Worm (Caenorhabditis elegans) whole organism, young adult: Measurements from ENCODE around the gene pdf-2.
A peak's percentile ranks its signal among the peaks of the same experiment; 100 is the strongest.

Source experiments
- C06A6.2 ChIP-seq: fragments of 200-800 bp; sonication (Bioruptor generic); conservative IDR thresholded peaks from 2 replicates; pipeline ENCODE4 v1.3.6; 2022; ENCODE audit warnings: missing genetic modification characterization, missing compliant biosample characterization
- C17E4.6 ChIP-seq: fragments of 200-800 bp; sonication (Bioruptor generic); IDR thresholded peaks from 2 replicates; pipeline ENCODE4 v1.3.6; 2022; ENCODE audit warnings: missing genetic modification reagents, missing genetic modification characterization, missing compliant biosample characterization
- F10E7.11 ChIP-seq: sonication (generic microtip); optimal IDR thresholded peaks from 2 replicates; lab custom pipeline; 2017; ENCODE audit warnings: mild to moderate bottlenecking, missing genetic modification characterization, moderate library complexity, missing compliant biosample characterization
- F22D6.2 ChIP-seq: sonication (generic microtip); optimal IDR thresholded peaks from 2 replicates; lab custom pipeline; 2016; ENCODE audit warnings: mild to moderate bottlenecking, missing genetic modification characterization, missing compliant biosample characterization
- F33H1.4 ChIP-seq: fragments of 200-800 bp; sonication (Bioruptor generic); IDR thresholded peaks from 2 replicates; pipeline ENCODE4 v1.3.6; 2022; ENCODE audit warnings: missing genetic modification reagents, missing genetic modification characterization, missing compliant biosample characterization
- F49E8.2 ChIP-seq: sonication (generic microtip); optimal IDR thresholded peaks from 3 replicates; lab custom pipeline; 2017; ENCODE audit warnings: missing genetic modification characterization, mild to moderate bottlenecking, missing compliant biosample characterization, antibody characterized with exemption, moderate library complexity; ENCODE audit not compliant: insufficient read depth
- F55B11.4 ChIP-seq: sonication (generic microtip); optimal IDR thresholded peaks from 2 replicates; lab custom pipeline; 2016; ENCODE audit warnings: missing compliant biosample characterization, missing genetic modification characterization, borderline replicate concordance; ENCODE audit not compliant: insufficient read depth
- K12H6.12 ChIP-seq: fragments of 200-800 bp; sonication (Bioruptor generic); optimal IDR thresholded peaks from 2 replicates; lab custom pipeline; 2018; ENCODE audit warnings: mild to moderate bottlenecking, missing genetic modification characterization, missing compliant biosample characterization
- Y53G8AR.9 ChIP-seq: fragments of 200-800 bp; sonication (Bioruptor generic); conservative IDR thresholded peaks from 2 replicates; pipeline ENCODE4 v1.3.6; 2022; ENCODE audit warnings: missing genetic modification reagents, missing genetic modification characterization, missing compliant biosample characterization
- Y56A3A.18 ChIP-seq: fragments of 200-800 bp; sonication (Bioruptor generic); IDR thresholded peaks from 2 replicates; pipeline ENCODE4 v1.3.6; 2022; ENCODE audit warnings: missing genetic modification reagents, missing genetic modification characterization, missing compliant biosample characterization
- Y67H2A.10 ChIP-seq: fragments of 200-800 bp; sonication (Bioruptor generic); conservative IDR thresholded peaks from 2 replicates; pipeline ENCODE4 v1.3.6; 2022; ENCODE audit warnings: missing genetic modification reagents, missing genetic modification characterization, missing compliant biosample characterization
- Y95B8A.8 ChIP-seq: fragments of 200-800 bp; sonication (Bioruptor generic); IDR thresholded peaks from 2 replicates; pipeline ENCODE4 v1.3.6; 2022; ENCODE audit warnings: missing genetic modification reagents, missing genetic modification characterization, missing compliant biosample characterization
- ZK185.1 ChIP-seq: sonication (generic microtip); optimal IDR thresholded peaks from 2 replicates; lab custom pipeline; 2016; ENCODE audit warnings: mild to moderate bottlenecking, missing genetic modification characterization, missing compliant biosample characterization; ENCODE audit not compliant: poor library complexity, severe bottlenecking
- athp-1 ChIP-seq: sonication (generic microtip); optimal IDR thresholded peaks from 2 replicates; lab custom pipeline; 2017; ENCODE audit warnings: mild to moderate bottlenecking, missing genetic modification characterization, missing compliant biosample characterization
- ccch-3 ChIP-seq: fragments of 200-800 bp; sonication (Bioruptor generic); optimal IDR thresholded peaks from 2 replicates; lab custom pipeline; 2018; ENCODE audit warnings: mild to moderate bottlenecking, missing genetic modification characterization, missing compliant biosample characterization
- cebp-2 ChIP-seq: fragments of 200-800 bp; sonication (Bioruptor generic); IDR thresholded peaks from 2 replicates; pipeline ENCODE4 v1.3.6; 2022; ENCODE audit warnings: missing genetic modification characterization, missing compliant biosample characterization
- die-1 ChIP-seq: sonication (generic microtip); optimal IDR thresholded peaks from 2 replicates; lab custom pipeline; 2016; ENCODE audit warnings: missing genotype, mild to moderate bottlenecking, missing genetic modification characterization, missing compliant biosample characterization
- dox-1 ChIP-seq: fragments of 200-800 bp; sonication (Bioruptor generic); IDR thresholded peaks from 2 replicates; pipeline ENCODE4 v1.3.6; 2022; ENCODE audit warnings: missing genetic modification reagents, missing genetic modification characterization, missing compliant biosample characterization
- ets-4 ChIP-seq: fragments of 200-800 bp; sonication (Bioruptor generic); optimal IDR thresholded peaks from 2 replicates; lab custom pipeline; 2018; ENCODE audit warnings: mild to moderate bottlenecking, missing genetic modification characterization, missing compliant biosample characterization
- hmg-20 ChIP-seq: fragments of 200-800 bp; sonication (Bioruptor generic); IDR thresholded peaks from 2 replicates; pipeline ENCODE4 v1.3.6; 2022; ENCODE audit warnings: missing genetic modification reagents, missing genetic modification characterization, missing compliant biosample characterization
- lsl-1 ChIP-seq: fragments of 200-800 bp; sonication (Bioruptor generic); optimal IDR thresholded peaks from 2 replicates; lab custom pipeline; 2018; ENCODE audit warnings: mild to moderate bottlenecking, missing genetic modification characterization, moderate library complexity, missing compliant biosample characterization
- madf-10 ChIP-seq: sonication (generic microtip); optimal IDR thresholded peaks from 2 replicates; lab custom pipeline; 2016; ENCODE audit warnings: mild to moderate bottlenecking, missing genetic modification characterization, missing compliant biosample characterization
- madf-3 ChIP-seq: fragments of 200-800 bp; sonication (Bioruptor generic); IDR thresholded peaks from 2 replicates; pipeline ENCODE4 v1.3.6; 2022; ENCODE audit warnings: missing genetic modification reagents, missing genetic modification characterization, missing compliant biosample characterization
- mxl-1 ChIP-seq: sonication (generic microtip); optimal IDR thresholded peaks from 2 replicates; lab custom pipeline; 2016; ENCODE audit warnings: missing genetic modification characterization, missing compliant biosample characterization
- nfya-2 ChIP-seq: fragments of 200-800 bp; sonication (Bioruptor generic); IDR thresholded peaks from 2 replicates; pipeline ENCODE4 v1.3.6; 2022; ENCODE audit warnings: missing genetic modification reagents, missing genetic modification characterization, missing compliant biosample characterization
- nfyb-1 ChIP-seq: fragments of 200-800 bp; sonication (Bioruptor generic); IDR thresholded peaks from 2 replicates; pipeline ENCODE4 v1.3.6; 2022; ENCODE audit warnings: missing genetic modification reagents, missing genetic modification characterization, missing compliant biosample characterization
- nhr-27 ChIP-seq: fragments of 200-800 bp; sonication (Bioruptor generic); optimal IDR thresholded peaks from 2 replicates; lab custom pipeline; 2018; ENCODE audit warnings: mild to moderate bottlenecking, missing genetic modification characterization, moderate library complexity, missing compliant biosample characterization
- nhr-80 ChIP-seq: sonication (generic microtip); optimal IDR thresholded peaks from 2 replicates; lab custom pipeline; 2016; ENCODE audit warnings: missing genetic modification characterization, missing compliant biosample characterization
- rcor-1 ChIP-seq: fragments of 200-800 bp; sonication (Bioruptor generic); IDR thresholded peaks from 2 replicates; pipeline ENCODE4 v1.3.6; 2022; ENCODE audit warnings: missing genetic modification reagents, missing genetic modification characterization, missing compliant biosample characterization
- rec-8 ChIP-seq, 2 experiments: sonication (generic microtip); optimal IDR thresholded peaks; 2 replicates each; lab custom pipeline; 2016; ENCODE audit warnings: mild to moderate bottlenecking in 2 of 2, missing genetic modification characterization in 2 of 2, missing genetic modification reagents in 2 of 2, missing genotype in 2 of 2, missing biosample characterization in 1 of 2, missing compliant biosample characterization in 1 of 2, moderate library complexity in 1 of 2
- sea-2 ChIP-seq: fragments of 200-800 bp; sonication (Bioruptor generic); IDR thresholded peaks from 2 replicates; pipeline ENCODE4 v1.3.6; 2022; ENCODE audit warnings: missing genetic modification characterization, missing compliant biosample characterization
- snpc-1.3 ChIP-seq: sonication (generic microtip); optimal IDR thresholded peaks from 2 replicates; lab custom pipeline; 2017; ENCODE audit warnings: missing genetic modification characterization, mild to moderate bottlenecking, missing compliant biosample characterization, antibody characterized with exemption, moderate library complexity, missing genotype, missing genetic modification reagents; ENCODE audit not compliant: insufficient read depth
- snpc-3.4 ChIP-seq: sonication (generic microtip); optimal IDR thresholded peaks from 2 replicates; lab custom pipeline; 2017; ENCODE audit warnings: missing genetic modification characterization, mild to moderate bottlenecking, missing compliant biosample characterization, antibody characterized with exemption, moderate library complexity, missing genotype, missing genetic modification reagents
- tbp1 ChIP-seq: fragments of 200-800 bp; sonication (Bioruptor generic); optimal IDR thresholded peaks from 2 replicates; lab custom pipeline; 2018; ENCODE audit warnings: mild to moderate bottlenecking, missing genetic modification characterization, missing compliant biosample characterization
- tlf-1 ChIP-seq: fragments of 200-800 bp; sonication (Bioruptor generic); optimal IDR thresholded peaks from 2 replicates; lab custom pipeline; 2018; ENCODE audit warnings: mild to moderate bottlenecking, missing genetic modification characterization, missing compliant biosample characterization
- ztf-22 ChIP-seq: fragments of 200-800 bp; sonication (Bioruptor generic); optimal IDR thresholded peaks from 2 replicates; lab custom pipeline; 2018; ENCODE audit warnings: mild to moderate bottlenecking, missing genetic modification characterization, moderate library complexity, missing compliant biosample characterization

Gene pdf-2

DNA sequence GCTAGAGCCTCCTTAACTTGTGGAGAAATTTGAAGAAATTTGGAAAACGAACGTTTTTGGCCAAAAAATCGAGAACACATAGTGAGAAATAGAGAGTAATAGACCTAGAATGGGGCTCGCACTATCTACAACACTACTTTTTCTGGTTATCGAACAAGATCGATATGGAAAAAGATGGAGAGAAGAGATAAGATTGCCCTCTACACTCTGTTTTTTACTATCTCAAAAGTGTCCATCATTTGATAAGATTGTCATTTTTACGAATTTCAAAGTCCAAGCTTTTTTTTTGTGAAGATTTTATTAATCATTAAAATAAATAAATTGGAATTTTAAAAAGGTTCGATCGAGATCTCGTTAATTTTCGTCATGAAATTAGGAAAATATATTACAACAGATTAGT lies 40.6 kb downstream of the pdf-2 start, which contains the start of gene T24C12.3:
TSS of gene T24C12.3 (minus strand) at position 134 of the 400 bp plus-strand sequence.
- TF ChIP-seq nhr-80 (tag; lab: Kevin White, UChicago) = peak; percentile 79
- no peak for TF ChIP-seq F55B11.4 (tag; lab: Kevin White, UChicago)

DNA sequence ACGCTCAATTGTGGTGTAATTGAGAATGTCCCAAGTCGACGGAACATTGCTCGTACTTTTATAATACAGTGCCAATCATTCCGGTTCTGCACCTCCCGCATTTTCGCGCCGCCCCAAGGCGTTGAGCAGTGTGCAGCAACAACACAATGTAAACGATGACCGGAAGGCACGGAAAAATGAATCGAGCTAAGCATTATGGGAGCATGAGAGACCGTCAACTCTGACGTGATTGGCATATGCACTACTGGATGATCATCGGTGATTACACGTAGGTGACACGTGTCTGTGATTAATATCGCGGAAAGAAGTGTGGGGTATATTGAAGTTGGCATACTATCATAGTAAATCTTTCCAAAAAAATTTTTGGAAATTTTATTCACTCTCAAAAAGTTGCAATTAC lies 41.8 kb downstream of the pdf-2 start, which contains the start of gene T24C12.4:
TSS of gene T24C12.4 (minus strand) at position 101 of the 400 bp plus-strand sequence.
- TF ChIP-seq nfyb-1 (GFP tag; lab: Robert Waterston, UW) (no peak), F49E8.2 (tag; lab: Kevin White, UChicago) (no peak), snpc-1.3 (tag; lab: Kevin White, UChicago) (no peak), ZK185.1 (tag; lab: Kevin White, UChicago) (no peak), ztf-22 (GFP tag; lab: Kevin White, UChicago) (no peak), Y56A3A.18 (GFP tag; lab: Robert Waterston, UW) (no peak), F55B11.4 (tag; lab: Kevin White, UChicago) (no peak), rcor-1 (GFP tag; lab: Robert Waterston, UW) (no peak), hmg-20 (GFP tag; lab: Robert Waterston, UW) (no peak), nhr-27 (tag; lab: Kevin White, UChicago) (no peak), Y53G8AR.9 (no peak), athp-1 (no peak)

DNA sequence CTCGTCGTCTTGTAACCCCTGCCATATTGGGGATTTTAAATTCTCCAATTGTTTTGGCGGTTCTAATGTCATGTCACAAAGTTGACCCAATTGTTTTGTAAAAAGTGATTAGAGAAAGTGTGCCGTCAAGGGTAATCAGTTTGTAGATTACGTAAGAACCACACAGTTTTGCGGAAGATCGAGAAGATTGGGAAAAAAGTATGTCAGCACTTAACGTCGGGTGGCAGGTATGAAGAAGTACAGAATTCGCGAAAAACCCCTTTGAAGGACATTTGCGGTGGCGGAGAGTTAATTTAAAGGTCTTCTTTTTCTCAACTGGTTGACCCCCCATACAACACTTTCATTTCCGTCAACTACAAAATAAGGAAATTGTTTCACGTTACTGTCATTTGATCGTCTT lies 45.2 kb downstream of the pdf-2 start:
- TF ChIP-seq tbp1 (GFP tag; lab: Kevin White, UChicago) = no peak
- TF ChIP-seq tlf-1 (GFP tag; lab: Kevin White, UChicago) = no peak
- no peak for TF ChIP-seq Y53G8AR.9
- no peak for TF ChIP-seq sea-2 (GFP tag; lab: Robert Waterston, UW)

DNA sequence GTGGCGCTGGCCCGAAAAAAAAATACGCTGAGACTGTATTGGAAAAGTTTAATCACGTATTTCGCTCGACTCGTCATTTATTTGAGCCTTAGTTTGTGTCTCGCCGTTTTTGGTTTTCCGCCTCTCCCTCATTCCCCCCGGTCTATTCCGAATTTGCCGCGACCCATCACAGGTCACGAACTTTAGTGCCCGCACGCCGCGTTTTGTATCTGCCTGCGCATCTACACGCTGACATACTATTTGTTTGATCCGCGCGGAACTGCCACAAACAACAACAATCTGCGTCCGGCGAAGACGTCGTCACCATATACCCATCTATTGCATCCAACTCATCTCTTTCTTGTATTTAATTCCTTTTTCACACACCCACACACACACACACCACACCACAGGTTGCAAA lies 47.0 kb downstream of the pdf-2 start:
- no peak for TF ChIP-seq die-1
- 0 out of 2 replicates have a peak, but pooled peaks have one; percentile 8 for TF ChIP-seq madf-3 (GFP tag; lab: Robert Waterston, UW)

DNA sequence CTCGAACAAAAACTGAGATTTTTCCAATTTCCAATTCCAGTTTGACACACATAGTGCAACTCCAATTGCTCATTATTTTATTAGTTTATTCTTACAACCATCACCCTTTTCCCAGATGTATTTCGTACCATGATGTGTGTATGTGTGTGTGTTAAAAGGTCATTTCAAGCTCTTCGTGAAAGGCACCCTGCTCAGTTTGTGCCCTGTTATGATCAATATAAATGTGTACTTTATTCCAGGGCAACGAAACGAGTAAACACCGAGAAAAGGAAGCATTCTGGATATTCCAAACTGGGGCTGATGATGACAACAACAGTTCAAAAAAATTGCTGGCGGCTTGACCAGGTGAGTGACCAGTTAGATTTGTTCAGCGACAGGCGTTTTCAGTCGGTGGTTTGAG lies 47.6 kb downstream of the pdf-2 start, which contains the start of gene peb-1:
TSS of gene peb-1 (plus strand) at position 301 of the 400 bp plus-strand sequence.
- no peak for TF ChIP-seq C17E4.6 (GFP tag; lab: Robert Waterston, UW)
- no peak for TF ChIP-seq F33H1.4 (GFP tag; lab: Robert Waterston, UW)
- TF ChIP-seq rec-8 (tag; optimal IDR thresholded peaks at IDR 0.05; lab: Kevin White, UChicago) = no peak
- TF ChIP-seq mxl-1 (tag; lab: Kevin White, UChicago) = no peak
- no peak for TF ChIP-seq ets-4 (GFP tag; lab: Kevin White, UChicago)
- no peak for TF ChIP-seq Y67H2A.10 (GFP tag; lab: Robert Waterston, UW)
- no peak for TF ChIP-seq F10E7.11 (tag; lab: Kevin White, UChicago)
- TF ChIP-seq lsl-1 = no peak
- no peak for TF ChIP-seq nfyb-1 (GFP tag; lab: Robert Waterston, UW)
- no peak for TF ChIP-seq dox-1
- no peak for TF ChIP-seq cebp-2 (GFP tag; lab: Robert Waterston, UW)
- TF ChIP-seq C06A6.2 = no peak
- TF ChIP-seq snpc-3.4 = no peak
- no peak for TF ChIP-seq F22D6.2 (tag; lab: Kevin White, UChicago)
- no peak for TF ChIP-seq ccch-3 (GFP tag; lab: Kevin White, UChicago)
- TF ChIP-seq Y95B8A.8 (GFP tag; lab: Robert Waterston, UW) = no peak
- no peak for TF ChIP-seq K12H6.12 (tag; lab: Kevin White, UChicago)
- no peak for TF ChIP-seq nfya-2 (GFP tag; lab: Robert Waterston, UW)
- no peak for TF ChIP-seq madf-10 (tag; lab: Kevin White, UChicago)
- TF ChIP-seq, all 124 proteins: peak for 0
